Worm (Caenorhabditis elegans) whole organism, late embryonic: ENCODE data around the gene dhs-9.

Experiments
- C08G9.2 ChIP-seq: sonication (generic microtip); optimal IDR thresholded peaks from 2 replicates; lab custom pipeline; 2016; ENCODE audit warnings: mild to moderate bottlenecking, missing genetic modification characterization, moderate library complexity, missing compliant biosample characterization
- C38D4.7 ChIP-seq: fragments of 200-800 bp; sonication (Bioruptor generic); optimal IDR thresholded peaks from 2 replicates; lab custom pipeline; 2018; ENCODE audit warnings: mild to moderate bottlenecking, missing genetic modification characterization, moderate library complexity, missing compliant biosample characterization
- F13H6.1 ChIP-seq: sonication (generic microtip); optimal IDR thresholded peaks from 2 replicates; lab custom pipeline; 2016; ENCODE audit warnings: missing genetic modification characterization, missing compliant biosample characterization
- K09A11.1 ChIP-seq: sonication (generic microtip); optimal IDR thresholded peaks from 2 replicates; lab custom pipeline; 2017; ENCODE audit warnings: antibody characterized with exemption, mild to moderate bottlenecking, missing genetic modification characterization, missing compliant biosample characterization; ENCODE audit not compliant: insufficient read depth
- T23F11.4 ChIP-seq: fragments of 200-800 bp; sonication (Bioruptor generic); optimal IDR thresholded peaks from 2 replicates; lab custom pipeline; 2018; ENCODE audit warnings: mild to moderate bottlenecking, missing genetic modification characterization, missing compliant biosample characterization
- Y22D7AL.16 ChIP-seq: sonication (generic microtip); optimal IDR thresholded peaks from 2 replicates; lab custom pipeline; 2016; ENCODE audit warnings: missing genetic modification characterization, missing compliant biosample characterization
- ahr-1 ChIP-seq: sonication (generic microtip); optimal IDR thresholded peaks from 2 replicates; lab custom pipeline; 2016; ENCODE audit warnings: missing genetic modification characterization, missing compliant biosample characterization
- ama-1 ChIP-seq: fragments of 150-350 bp; optimal IDR thresholded peaks from 2 replicates; lab custom pipeline; 2014
- ceh-18 ChIP-seq: sonication (generic microtip); optimal IDR thresholded peaks from 2 replicates; lab custom pipeline; 2016; ENCODE audit warnings: missing genetic modification characterization, missing compliant biosample characterization
- ceh-2 ChIP-seq: sonication (generic microtip); optimal IDR thresholded peaks from 2 replicates; lab custom pipeline; 2016; ENCODE audit warnings: missing genotype, missing genetic modification characterization, missing compliant biosample characterization
- ceh-30 ChIP-seq: fragments of 150-350 bp; optimal IDR thresholded peaks from 2 replicates; lab custom pipeline; 2014; ENCODE audit warnings: missing biosample characterization, missing genetic modification characterization
- ceh-34 ChIP-seq: sonication (generic microtip); optimal IDR thresholded peaks from 2 replicates; lab custom pipeline; 2016; ENCODE audit warnings: mild to moderate bottlenecking, missing genetic modification characterization, missing compliant biosample characterization
- ceh-45 ChIP-seq: fragments of 200-800 bp; sonication (Bioruptor generic); IDR thresholded peaks from 2 replicates; pipeline ENCODE4 v1.3.6; 2022; ENCODE audit warnings: missing genetic modification reagents, missing genetic modification characterization, missing compliant biosample characterization
- ceh-48 ChIP-seq: sonication (generic microtip); optimal IDR thresholded peaks from 2 replicates; lab custom pipeline; 2016; ENCODE audit warnings: missing genetic modification characterization, inconsistent platforms, missing compliant biosample characterization
- ceh-9 ChIP-seq: sonication (generic microtip); optimal IDR thresholded peaks from 2 replicates; lab custom pipeline; 2016; ENCODE audit warnings: mild to moderate bottlenecking, missing genetic modification characterization, inconsistent platforms, missing compliant biosample characterization
- dmd-4 ChIP-seq: sonication (generic microtip); optimal IDR thresholded peaks from 2 replicates; lab custom pipeline; 2016; ENCODE audit warnings: borderline replicate concordance, missing genetic modification characterization, missing compliant biosample characterization
- elt-4 ChIP-seq: sonication (generic microtip); optimal IDR thresholded peaks from 2 replicates; lab custom pipeline; 2016; ENCODE audit warnings: missing genetic modification characterization, missing compliant biosample characterization
- eyg-1 ChIP-seq: sonication (generic microtip); optimal IDR thresholded peaks from 2 replicates; lab custom pipeline; 2016; ENCODE audit warnings: missing genotype, missing genetic modification characterization, missing compliant biosample characterization
- fax-1 ChIP-seq: sonication (generic microtip); optimal IDR thresholded peaks from 2 replicates; lab custom pipeline; 2016; ENCODE audit warnings: missing genotype, missing genetic modification characterization, missing compliant biosample characterization
- fkh-10 ChIP-seq: fragments of 150-350 bp; optimal IDR thresholded peaks from 2 replicates; lab custom pipeline; 2014; ENCODE audit warnings: missing biosample characterization, missing genetic modification reagents, missing genetic modification characterization
- gmeb-2 ChIP-seq: sonication (generic microtip); optimal IDR thresholded peaks from 2 replicates; lab custom pipeline; 2016; ENCODE audit warnings: missing genetic modification characterization, inconsistent platforms, missing compliant biosample characterization
- hlh-13 ChIP-seq: fragments of 200-800 bp; sonication (Bioruptor generic); optimal IDR thresholded peaks from 2 replicates; lab custom pipeline; 2018; ENCODE audit warnings: mild to moderate bottlenecking, missing genetic modification characterization, missing compliant biosample characterization
- hlh-15 ChIP-seq: sonication (generic microtip); optimal IDR thresholded peaks from 2 replicates; lab custom pipeline; 2016; ENCODE audit warnings: missing genetic modification characterization, missing compliant biosample characterization
- hlh-6 ChIP-seq: sonication (generic microtip); optimal IDR thresholded peaks from 2 replicates; lab custom pipeline; 2016; ENCODE audit warnings: missing genotype, missing genetic modification characterization, missing compliant biosample characterization
- hlh-8 ChIP-seq: sonication (generic microtip); optimal IDR thresholded peaks from 2 replicates; lab custom pipeline; 2016; ENCODE audit warnings: missing genotype, missing genetic modification characterization, missing compliant biosample characterization
- lin-11 ChIP-seq: fragments of 200-800 bp; sonication (Bioruptor generic); optimal IDR thresholded peaks from 2 replicates; lab custom pipeline; 2018; ENCODE audit warnings: mild to moderate bottlenecking, missing genetic modification characterization, missing compliant biosample characterization
- mec-3 ChIP-seq: sonication (generic microtip); optimal IDR thresholded peaks from 2 replicates; lab custom pipeline; 2016; ENCODE audit warnings: borderline replicate concordance, missing genetic modification characterization, missing compliant biosample characterization
- nhr-232 ChIP-seq: sonication (generic microtip); optimal IDR thresholded peaks from 2 replicates; lab custom pipeline; 2016; ENCODE audit warnings: missing genetic modification characterization, missing compliant biosample characterization
- npax-4 ChIP-seq: sonication (generic microtip); optimal IDR thresholded peaks from 2 replicates; lab custom pipeline; 2016; ENCODE audit warnings: missing genetic modification characterization, missing compliant biosample characterization
- pag-3 ChIP-seq: sonication (generic microtip); optimal IDR thresholded peaks from 2 replicates; lab custom pipeline; 2016; ENCODE audit warnings: missing compliant biosample characterization, missing genetic modification characterization, borderline replicate concordance
- pax-1 ChIP-seq: fragments of 150-350 bp; optimal IDR thresholded peaks from 2 replicates; lab custom pipeline; 2014; ENCODE audit warnings: missing biosample characterization, missing genetic modification characterization
- pha-2 ChIP-seq: sonication (generic microtip); optimal IDR thresholded peaks from 2 replicates; lab custom pipeline; 2017; ENCODE audit warnings: mild to moderate bottlenecking, missing genetic modification characterization, missing compliant biosample characterization
- pha-4 ChIP-seq: fragments of 150-350 bp; optimal IDR thresholded peaks from 2 replicates; lab custom pipeline; 2018; ENCODE audit warnings: missing biosample characterization, missing genetic modification reagents, missing genetic modification characterization
- pros-1 ChIP-seq: fragments of 150-350 bp; optimal IDR thresholded peaks from 2 replicates; lab custom pipeline; 2014; ENCODE audit warnings: missing biosample characterization, missing genetic modification reagents, missing genetic modification characterization
- rnt-1 ChIP-seq: sonication (generic microtip); optimal IDR thresholded peaks from 2 replicates; lab custom pipeline; 2016; ENCODE audit warnings: missing genetic modification characterization, missing compliant biosample characterization
- sox-2 ChIP-seq: fragments of 200-800 bp; sonication (Bioruptor generic); IDR thresholded peaks from 2 replicates; pipeline ENCODE4 v1.3.6; 2022; ENCODE audit warnings: missing genetic modification reagents, missing genetic modification characterization, missing compliant biosample characterization
- sox-4 ChIP-seq: sonication (generic microtip); optimal IDR thresholded peaks from 2 replicates; lab custom pipeline; 2017; ENCODE audit warnings: mild to moderate bottlenecking, missing genetic modification characterization, inconsistent platforms, missing compliant biosample characterization
- tbx-2 ChIP-seq: sonication (generic microtip); optimal IDR thresholded peaks from 2 replicates; lab custom pipeline; 2016; ENCODE audit warnings: missing genetic modification characterization, missing compliant biosample characterization
- ttx-3 ChIP-seq: sonication (generic microtip); optimal IDR thresholded peaks from 2 replicates; lab custom pipeline; 2016; ENCODE audit warnings: missing genetic modification reagents, missing genetic modification characterization, missing compliant biosample characterization
- unc-42 ChIP-seq: sonication (generic microtip); optimal IDR thresholded peaks from 2 replicates; lab custom pipeline; 2016; ENCODE audit warnings: missing genotype, missing genetic modification characterization, missing compliant biosample characterization
- unc-55 ChIP-seq: sonication (generic microtip); optimal IDR thresholded peaks from 2 replicates; lab custom pipeline; 2017; ENCODE audit warnings: missing biosample characterization, missing genetic modification reagents, missing genetic modification characterization
- unc-86 ChIP-seq: sonication (generic microtip); optimal IDR thresholded peaks from 2 replicates; lab custom pipeline; 2016; ENCODE audit warnings: missing genetic modification characterization, missing compliant biosample characterization
- zip-5 ChIP-seq: sonication (generic microtip); optimal IDR thresholded peaks from 2 replicates; lab custom pipeline; 2016; ENCODE audit warnings: missing genetic modification characterization, missing compliant biosample characterization
- ztf-16 ChIP-seq: sonication (generic microtip); optimal IDR thresholded peaks from 2 replicates; lab custom pipeline; 2017; ENCODE audit warnings: missing genetic modification characterization, missing compliant biosample characterization

dhs-9 gene

ce11 chrIII:5349250-5349649 is 18.6 kb downstream of the dhs-9 start, which contains the start of gene thoc-5 (continued):
- TF ChIP-seq ceh-18 (tag; lab: Kevin White, UChicago) (peak; percentile 10), ceh-9 (tag; lab: Kevin White, UChicago) (no peak), unc-86 (tag; lab: Kevin White, UChicago) (peak; percentile 11), mec-3 (tag; lab: Kevin White, UChicago) (peak; percentile 58), rnt-1 (tag; lab: Kevin White, UChicago) (peak; percentile 74), sox-2 (GFP tag; lab: Robert Waterston, UW) (no peak), unc-42 (tag; lab: Kevin White, UChicago) (peak; percentile 20), T23F11.4 (GFP tag; lab: Kevin White, UChicago) (no peak), lin-11 (tag; lab: Kevin White, UChicago) (no peak), gmeb-2 (tag; lab: Kevin White, UChicago) (no peak), tbx-2 (tag; lab: Kevin White, UChicago) (peak; percentile 92), hlh-6 (tag; lab: Kevin White, UChicago) (peak; percentile 34), C38D4.7 (GFP tag; lab: Kevin White, UChicago) (no peak), pha-4 (tag; lab: Kevin White, UChicago) (no peak), ceh-34 (peak; percentile 40), C08G9.2 (peak; percentile 99), sox-4 (tag; lab: Kevin White, UChicago) (no peak), Y22D7AL.16 (tag; lab: Kevin White, UChicago) (no peak), ceh-2 (tag; lab: Kevin White, UChicago) (peak; percentile 97), F13H6.1 (peak; percentile 86), pag-3 (tag; lab: Kevin White, UChicago) (no peak), ttx-3 (tag; lab: Kevin White, UChicago) (peak; percentile 10), ceh-30 (no peak), hlh-8 (tag; lab: Kevin White, UChicago) (peak; percentile 83), nhr-232 (tag; lab: Kevin White, UChicago) (no peak), pros-1 (peak; percentile 26), pax-1 (tag; lab: Kevin White, UChicago) (no peak), hlh-13 (GFP tag; lab: Kevin White, UChicago) (no peak), ama-1 (no peak), eyg-1 (tag; lab: Kevin White, UChicago) (no peak), dmd-4 (tag; lab: Kevin White, UChicago) (peak; percentile 14), fkh-10 (GFP tag; lab: Kevin White, UChicago) (no peak), ceh-48 (tag; lab: Kevin White, UChicago) (no peak), K09A11.1 (tag; lab: Kevin White, UChicago) (no peak), npax-4 (tag; lab: Kevin White, UChicago) (no peak), fax-1 (tag; lab: Kevin White, UChicago) (peak; percentile 70), hlh-15 (tag; lab: Kevin White, UChicago) (peak; percentile 34), ceh-45 (GFP tag; lab: Robert Waterston, UW) (no peak), ztf-16 (tag; lab: Kevin White, UChicago) (no peak), unc-55 (GFP tag; lab: Kevin White, UChicago) (no peak), elt-4 (tag; lab: Kevin White, UChicago) (no peak), ahr-1 (tag; lab: Kevin White, UChicago) (peak; percentile 10), zip-5 (tag; lab: Kevin White, UChicago) (peak; percentile 69), pha-2 (tag; lab: Kevin White, UChicago) (no peak)
